Worm (Caenorhabditis elegans) whole organism, L2 larva: ENCODE results near the gene Y62H9A.16.

ENCODE experiments used
- C34F6.9 ChIP-seq: fragments of 150-350 bp; optimal IDR thresholded peaks from 2 replicates; lab custom pipeline; 2014; ENCODE audit warnings: missing biosample characterization, missing genetic modification characterization
- F13H6.1 ChIP-seq: sonication (generic microtip); optimal IDR thresholded peaks from 2 replicates; lab custom pipeline; 2016; ENCODE audit warnings: missing genetic modification characterization, missing compliant biosample characterization
- R02D3.7 ChIP-seq: fragments of 150-350 bp; optimal IDR thresholded peaks from 2 replicates; lab custom pipeline; 2014; ENCODE audit warnings: missing biosample characterization, missing genetic modification characterization
- Y55F3AM.14 ChIP-seq: fragments of 200-800 bp; sonication (Bioruptor generic); optimal IDR thresholded peaks from 2 replicates; lab custom pipeline; 2018; ENCODE audit warnings: mild to moderate bottlenecking, missing genetic modification characterization, missing compliant biosample characterization
- ZK546.5 ChIP-seq: sonication (generic microtip); optimal IDR thresholded peaks from 2 replicates; lab custom pipeline; 2017; ENCODE audit warnings: missing biosample characterization, missing genetic modification characterization
- alr-1 ChIP-seq: fragments of 150-350 bp; optimal IDR thresholded peaks from 2 replicates; lab custom pipeline; 2014; ENCODE audit warnings: missing biosample characterization, missing genetic modification characterization
- aly-2 ChIP-seq: fragments of 150-350 bp; optimal IDR thresholded peaks from 2 replicates; lab custom pipeline; 2014; ENCODE audit warnings: missing biosample characterization, missing genetic modification characterization
- ama-1 ChIP-seq: fragments of 150-350 bp; optimal IDR thresholded peaks from 2 replicates; lab custom pipeline; 2018; ENCODE audit warnings: inconsistent platforms
- blmp-1 ChIP-seq: sonication (generic microtip); optimal IDR thresholded peaks from 2 replicates; lab custom pipeline; 2017; ENCODE audit warnings: missing genetic modification characterization, mild to moderate bottlenecking, missing compliant biosample characterization, antibody characterized with exemption, moderate library complexity; ENCODE audit not compliant: insufficient read depth
- ceh-16 ChIP-seq: fragments of 150-350 bp; optimal IDR thresholded peaks from 2 replicates; lab custom pipeline; 2014; ENCODE audit warnings: missing biosample characterization, missing genetic modification characterization
- crh-2 ChIP-seq: sonication (generic microtip); optimal IDR thresholded peaks from 2 replicates; lab custom pipeline; 2017; ENCODE audit warnings: missing biosample characterization, missing genetic modification characterization
- elt-1 ChIP-seq: fragments of 150-350 bp; optimal IDR thresholded peaks from 2 replicates; lab custom pipeline; 2014; ENCODE audit warnings: missing biosample characterization, missing genetic modification characterization
- elt-3 ChIP-seq: sonication (generic microtip); optimal IDR thresholded peaks from 2 replicates; lab custom pipeline; 2017; ENCODE audit warnings: missing biosample characterization, missing genetic modification characterization
- fos-1 ChIP-seq: fragments of 150-350 bp; optimal IDR thresholded peaks from 2 replicates; lab custom pipeline; 2014; ENCODE audit warnings: missing biosample characterization, missing genetic modification characterization
- gmeb-1 ChIP-seq: fragments of 150-350 bp; optimal IDR thresholded peaks from 2 replicates; lab custom pipeline; 2014; ENCODE audit warnings: missing biosample characterization, missing genetic modification characterization
- lin-11 ChIP-seq: fragments of 150-350 bp; sonication (generic microtip); optimal IDR thresholded peaks from 2 replicates; lab custom pipeline; 2014; ENCODE audit warnings: missing biosample characterization, missing genetic modification characterization, inconsistent platforms, mixed read lengths
- lin-13 ChIP-seq: fragments of 150-350 bp; optimal IDR thresholded peaks from 2 replicates; lab custom pipeline; 2014; ENCODE audit warnings: missing biosample characterization, missing genetic modification reagents, missing genetic modification characterization
- lin-39 ChIP-seq: fragments of 150-350 bp; optimal IDR thresholded peaks from 2 replicates; lab custom pipeline; 2014; ENCODE audit warnings: missing biosample characterization, missing genetic modification reagents, missing genetic modification characterization
- lsy-2 ChIP-seq, 2 experiments: fragments of 150-350 bp in 1 of 2; sonication (generic microtip) in 1 of 2; optimal IDR thresholded peaks; 2 replicates each; lab custom pipeline; 2014 to 2017; ENCODE audit warnings: missing biosample characterization in 2 of 2, missing genetic modification characterization in 2 of 2
- mab-5 ChIP-seq: fragments of 150-350 bp; optimal IDR thresholded peaks from 2 replicates; lab custom pipeline; 2014; ENCODE audit warnings: missing biosample characterization, missing genetic modification characterization
- mbf-1 ChIP-seq: sonication (generic microtip); optimal IDR thresholded peaks from 2 replicates; lab custom pipeline; 2017; ENCODE audit warnings: missing biosample characterization, missing genetic modification characterization
- mdl-1 ChIP-seq, 2 experiments: fragments of 150-350 bp in 1 of 2; sonication (generic microtip) in 1 of 2; optimal IDR thresholded peaks; 2 replicates each; lab custom pipeline; 2017; ENCODE audit warnings: missing biosample characterization in 2 of 2, missing genetic modification characterization in 2 of 2
- nhr-10 ChIP-seq: sonication (generic microtip); optimal IDR thresholded peaks from 2 replicates; lab custom pipeline; 2017; ENCODE audit warnings: missing biosample characterization, missing genetic modification characterization
- nhr-11 ChIP-seq: fragments of 150-350 bp; optimal IDR thresholded peaks from 2 replicates; lab custom pipeline; 2014; ENCODE audit warnings: missing biosample characterization, missing genetic modification characterization
- nhr-12 ChIP-seq: fragments of 150-350 bp; optimal IDR thresholded peaks from 2 replicates; lab custom pipeline; 2014; ENCODE audit warnings: missing biosample characterization, missing genetic modification characterization
- nhr-129 ChIP-seq: fragments of 150-350 bp; optimal IDR thresholded peaks from 2 replicates; lab custom pipeline; 2014; ENCODE audit warnings: missing biosample characterization, missing genetic modification characterization
- nhr-21 ChIP-seq: fragments of 150-350 bp; optimal IDR thresholded peaks from 2 replicates; lab custom pipeline; 2014; ENCODE audit warnings: missing biosample characterization, missing genetic modification characterization
- nhr-237 ChIP-seq: fragments of 150-350 bp; optimal IDR thresholded peaks from 2 replicates; lab custom pipeline; 2014; ENCODE audit warnings: missing biosample characterization, missing genetic modification characterization
- nhr-25 ChIP-seq: fragments of 150-350 bp; sonication (generic microtip); optimal IDR thresholded peaks from 3 replicates; lab custom pipeline; 2014; ENCODE audit warnings: missing biosample characterization, missing genetic modification characterization
- nhr-6 ChIP-seq: fragments of 150-350 bp; optimal IDR thresholded peaks from 2 replicates; lab custom pipeline; 2014; ENCODE audit warnings: missing biosample characterization, missing genetic modification characterization
- nhr-77 ChIP-seq: fragments of 150-350 bp; optimal IDR thresholded peaks from 2 replicates; lab custom pipeline; 2014; ENCODE audit warnings: missing biosample characterization, missing genetic modification characterization
- peb-1 ChIP-seq: fragments of 150-350 bp; optimal IDR thresholded peaks from 2 replicates; lab custom pipeline; 2014; ENCODE audit warnings: missing biosample characterization, missing genetic modification characterization
- sem-4 ChIP-seq: fragments of 150-350 bp; optimal IDR thresholded peaks from 2 replicates; lab custom pipeline; 2014; ENCODE audit warnings: missing biosample characterization, missing genetic modification reagents, missing genetic modification characterization
- skn-1 ChIP-seq: sonication (generic microtip); optimal IDR thresholded peaks from 2 replicates; lab custom pipeline; 2017; ENCODE audit warnings: missing biosample characterization, missing genetic modification characterization
- sma-3 ChIP-seq: sonication (generic microtip); optimal IDR thresholded peaks from 2 replicates; lab custom pipeline; 2016; ENCODE audit warnings: missing genetic modification reagents, missing genetic modification characterization, missing compliant biosample characterization
- sma-9 ChIP-seq, 2 experiments: fragments of 150-350 bp in 1 of 2; sonication (generic microtip) in 1 of 2; optimal IDR thresholded peaks; 2 replicates each; lab custom pipeline; 2014 to 2016; ENCODE audit warnings: missing genetic modification characterization in 2 of 2, mild to moderate bottlenecking in 1 of 2, missing biosample characterization in 1 of 2, missing compliant biosample characterization in 1 of 2, missing genetic modification reagents in 1 of 2, moderate library complexity in 1 of 2
- snpc-4 ChIP-seq: fragments of 150-350 bp; optimal IDR thresholded peaks from 2 replicates; lab custom pipeline; 2014; ENCODE audit warnings: missing biosample characterization, missing genetic modification characterization
- unc-39 ChIP-seq: fragments of 150-350 bp; optimal IDR thresholded peaks from 2 replicates; lab custom pipeline; 2014; ENCODE audit warnings: missing biosample characterization, missing genetic modification characterization
- unc-55 ChIP-seq: fragments of 150-350 bp; sonication (generic microtip); optimal IDR thresholded peaks from 3 replicates; lab custom pipeline; 2014; ENCODE audit warnings: missing biosample characterization, missing genetic modification reagents, missing genetic modification characterization
- unc-62 ChIP-seq: fragments of 150-350 bp; optimal IDR thresholded peaks from 2 replicates; lab custom pipeline; 2014; ENCODE audit warnings: missing biosample characterization, missing genetic modification reagents, missing genetic modification characterization
- zag-1 ChIP-seq: fragments of 150-350 bp; optimal IDR thresholded peaks from 2 replicates; lab custom pipeline; 2014; ENCODE audit warnings: missing biosample characterization, missing genetic modification characterization
- ztf-1 ChIP-seq: fragments of 200-800 bp; sonication (Bioruptor generic); conservative IDR thresholded peaks from 2 replicates; pipeline ENCODE4 v1.3.6; 2022; ENCODE audit warnings: missing genetic modification characterization, missing compliant biosample characterization
- ztf-11 ChIP-seq: sonication (generic microtip); optimal IDR thresholded peaks from 2 replicates; lab custom pipeline; 2017; ENCODE audit warnings: missing biosample characterization, missing genetic modification characterization

The Y62H9A.16 gene

ce11 chrX:11920723-11921283 is 2.7 kb downstream of the Y62H9A.16 start, which contains the start of gene Y62H9A.14:
Gene Y62H9A.14 (plus strand): TSS chrX:11921233.
- no peak for TF ChIP-seq F13H6.1 (tag; lab: Kevin White, UChicago)
- no peak for TF ChIP-seq elt-3
- TF ChIP-seq sma-3 (GFP tag; lab: Kevin White, UChicago) = no peak
- no peak for TF ChIP-seq aly-2 (tag; lab: Kevin White, UChicago)
- TF ChIP-seq ztf-1 (GFP tag; lab: Robert Waterston, UW) = no peak
- TF ChIP-seq mab-5 (tag; lab: Kevin White, UChicago) = no peak
- no peak for TF ChIP-seq nhr-77 (tag; lab: Kevin White, UChicago)
- TF ChIP-seq ama-1 (lab: Kevin White, UChicago) = no peak
- no peak for TF ChIP-seq unc-62 (GFP tag; lab: Kevin White, UChicago)
- no peak for TF ChIP-seq nhr-25 (tag; lab: Kevin White, UChicago)
- TF ChIP-seq nhr-12 (tag; lab: Kevin White, UChicago) = no peak
- TF ChIP-seq R02D3.7 (tag; lab: Kevin White, UChicago) = no peak
- no peak for TF ChIP-seq nhr-6 (tag; lab: Kevin White, UChicago)
- TF ChIP-seq blmp-1 (tag; lab: Kevin White, UChicago) = no peak
- no peak for TF ChIP-seq alr-1 (tag; lab: Kevin White, UChicago)
- no peak for TF ChIP-seq fos-1 (tag; lab: Kevin White, UChicago)
- TF ChIP-seq unc-39 (tag; lab: Kevin White, UChicago) = no peak
- no peak for TF ChIP-seq gmeb-1

DNA sequence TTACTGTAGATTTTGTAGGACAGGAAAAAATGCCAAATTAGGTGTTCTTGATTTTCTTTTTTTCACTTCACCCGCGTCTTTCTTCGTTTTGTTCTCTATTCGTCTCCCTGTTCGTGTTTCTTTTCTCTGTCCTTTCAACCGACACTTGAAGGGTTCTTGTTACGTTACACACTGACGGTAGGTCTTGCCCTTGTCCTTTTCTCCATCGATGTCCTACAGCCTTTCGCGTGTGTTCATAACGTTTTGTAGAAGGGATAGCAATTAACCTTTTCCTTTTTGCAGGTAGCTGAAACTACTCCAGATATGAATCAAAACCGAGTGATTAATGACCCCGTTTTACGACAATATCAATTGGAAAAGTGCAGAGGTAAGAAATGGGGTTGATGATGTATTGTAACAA is 6.1 kb downstream of the Y62H9A.16 start, which contains the start of gene F55G7.1:
Gene F55G7.1, plus strand, starts transcription at position 276 of the 400 bp plus-strand sequence.
- TF ChIP-seq elt-3 = no peak
- TF ChIP-seq sma-9 (GFP tag; optimal IDR thresholded peaks at IDR 0.05; lab: Kevin White, UChicago) = peak; percentile 63
- no peak for TF ChIP-seq sma-9 (tag; optimal IDR thresholded peaks at IDR 0.05; lab: Kevin White, UChicago)
- peak; percentile 70 for TF ChIP-seq crh-2 (tag; lab: Kevin White, UChicago)
- TF ChIP-seq aly-2 (tag; lab: Kevin White, UChicago) = no peak
- TF ChIP-seq gmeb-1 = peak; percentile 65
- TF ChIP-seq unc-39 (tag; lab: Kevin White, UChicago) = no peak
- no peak for TF ChIP-seq nhr-10 (tag; lab: Kevin White, UChicago)
- TF ChIP-seq sma-3 (GFP tag; lab: Kevin White, UChicago) = peak; percentile 68
- no peak for TF ChIP-seq unc-62 (GFP tag; lab: Kevin White, UChicago)
- TF ChIP-seq nhr-77 (tag; lab: Kevin White, UChicago) = peak; percentile 27
- no peak for TF ChIP-seq unc-55 (GFP tag; lab: Kevin White, UChicago)
- TF ChIP-seq alr-1 (tag; lab: Kevin White, UChicago) = no peak
- TF ChIP-seq R02D3.7 (tag; lab: Kevin White, UChicago) = no peak
- peak; percentile 2 for TF ChIP-seq Y55F3AM.14 (GFP tag; lab: Kevin White, UChicago)
- TF ChIP-seq nhr-11 (tag; lab: Kevin White, UChicago) = no peak
- TF ChIP-seq ztf-1 (GFP tag; lab: Robert Waterston, UW) = no peak
- no peak for TF ChIP-seq mbf-1
- TF ChIP-seq lin-11 (tag; lab: Kevin White, UChicago) = no peak
- TF ChIP-seq nhr-6 (tag; lab: Kevin White, UChicago) = peak; percentile 35
- TF ChIP-seq F13H6.1 (tag; lab: Kevin White, UChicago) = peak; percentile 35
- TF ChIP-seq nhr-25 (tag; lab: Kevin White, UChicago) = no peak
- TF ChIP-seq nhr-237 = peak; percentile 39
- TF ChIP-seq nhr-21 (tag; lab: Kevin White, UChicago) = peak; percentile 76
- peak; percentile 42 for TF ChIP-seq C34F6.9 (tag; lab: Kevin White, UChicago)
- no peak for TF ChIP-seq sem-4 (tag; lab: Kevin White, UChicago)
- TF ChIP-seq snpc-4 = peak; percentile 52
- no peak for TF ChIP-seq ZK546.5 (tag; lab: Kevin White, UChicago)
- no peak for TF ChIP-seq ceh-16 (tag; lab: Kevin White, UChicago)
- peak in 1 of 2 experiments; percentile 31 for TF ChIP-seq lsy-2 (tag; optimal IDR thresholded peaks at IDR 0.05; lab: Kevin White, UChicago)
- TF ChIP-seq zag-1 (tag; lab: Kevin White, UChicago) = no peak
- TF ChIP-seq ztf-11 (tag; lab: Kevin White, UChicago) = no peak
- TF ChIP-seq fos-1 (tag; lab: Kevin White, UChicago) = peak; percentile 52
- no peak for TF ChIP-seq peb-1
- TF ChIP-seq mab-5 (tag; lab: Kevin White, UChicago) = peak; percentile 17
- TF ChIP-seq elt-1 (tag; lab: Kevin White, UChicago) = no peak
- TF ChIP-seq mdl-1 (tag; optimal IDR thresholded peaks at IDR 0.05; lab: Kevin White, UChicago) = no peak
- TF ChIP-seq ama-1 (lab: Kevin White, UChicago) = no peak
- TF ChIP-seq lin-39 (tag; lab: Kevin White, UChicago) = no peak
- peak; percentile 4 for TF ChIP-seq lin-13 (GFP tag; lab: Kevin White, UChicago)
- no peak for TF ChIP-seq skn-1
- peak; percentile 87 for TF ChIP-seq nhr-129 (tag; lab: Kevin White, UChicago)
